Worm (Caenorhabditis elegans) whole organism, young adult: Measurements from ENCODE around the gene ZK813.7.

Experiments
- F23B12.7 ChIP-seq: sonication (generic microtip); optimal IDR thresholded peaks from 2 replicates; lab custom pipeline; 2017; ENCODE audit warnings: missing genetic modification characterization, mild to moderate bottlenecking, missing compliant biosample characterization, antibody characterized with exemption, moderate library complexity; ENCODE audit not compliant: insufficient read depth
- ama-1 ChIP-seq, 3 experiments: fragments of 150-350 bp in 1 of 3; sonication (generic microtip) in 2 of 3; optimal IDR thresholded peaks; 2 replicates each; lab custom pipeline; 2014 to 2018; ENCODE audit warnings: missing biosample characterization in 2 of 3, missing genetic modification characterization in 2 of 3, missing genetic modification reagents in 2 of 3
- lin-26 ChIP-seq: fragments of 200-800 bp; sonication (Bioruptor generic); IDR thresholded peaks from 2 replicates; pipeline ENCODE4 v1.3.6; 2022; ENCODE audit warnings: missing genetic modification reagents, missing genetic modification characterization, missing compliant biosample characterization
- snpc-1.3 ChIP-seq: sonication (generic microtip); optimal IDR thresholded peaks from 2 replicates; lab custom pipeline; 2017; ENCODE audit warnings: missing genetic modification characterization, mild to moderate bottlenecking, missing compliant biosample characterization, antibody characterized with exemption, moderate library complexity, missing genotype, missing genetic modification reagents; ENCODE audit not compliant: insufficient read depth
- unc-130 ChIP-seq: sonication (generic microtip); optimal IDR thresholded peaks from 2 replicates; lab custom pipeline; 2016; ENCODE audit warnings: missing genetic modification reagents, missing genetic modification characterization, missing compliant biosample characterization

- TF ChIP-seq F23B12.7 (tag; lab: Kevin White, UChicago) (no peak), snpc-1.3 (tag; lab: Kevin White, UChicago) (no peak), unc-130 (GFP tag; lab: Kevin White, UChicago) (no peak), lin-26 (GFP tag; lab: Robert Waterston, UW) (no peak), ama-1 (optimal IDR thresholded peaks at IDR 0.05; lab: Kevin White, UChicago) (no peak), ama-1 (GFP tag; optimal IDR thresholded peaks at IDR 0.05; lab: Kevin White, UChicago) (no peak)
These were observed 3.1 kb upstream of the ZK813.7 start, which contains the start of gene ZK813.3 for ce11 chrX:3441539-3441938.
